Fruit fly (Drosophila melanogaster) whole organism, embryonic: Measurements from ENCODE around the gene SK.
A peak's percentile ranks its signal among the peaks of the same experiment; 100 is the strongest.

Experiments
- Asciz ChIP-seq: fragments of 200-800 bp; sonication (Bioruptor generic); optimal IDR thresholded peaks from 2 replicates; lab custom pipeline; 2017; ENCODE audit warnings: missing biosample characterization, mild to moderate bottlenecking, missing genetic modification characterization, missing genetic modification reagents
- CG17361 ChIP-seq: fragments of 200-800 bp; sonication (Bioruptor generic); IDR thresholded peaks from 3 replicates; pipeline ENCODE4 v1.3.6; 2022; ENCODE audit warnings: missing biosample characterization, missing genetic modification characterization
- CG17612 ChIP-seq: fragments of 200-800 bp; sonication (Bioruptor generic); IDR thresholded peaks from 2 replicates; pipeline ENCODE4 v1.3.6; 2022; ENCODE audit warnings: missing biosample characterization, missing genetic modification characterization
- CG2678 ChIP-seq: fragments of 200-800 bp; sonication (Bioruptor generic); optimal IDR thresholded peaks from 3 replicates; lab custom pipeline; 2019; ENCODE audit warnings: missing biosample characterization, mild to moderate bottlenecking, missing genetic modification characterization, moderate library complexity
- CG30020 ChIP-seq: fragments of 200-800 bp; optimal IDR thresholded peaks from 2 replicates; lab custom pipeline; 2019; ENCODE audit warnings: missing biosample characterization, mild to moderate bottlenecking, missing genetic modification characterization, moderate library complexity
- CG32767 ChIP-seq: fragments of 200-800 bp; sonication (Bioruptor generic); IDR thresholded peaks from 2 replicates; pipeline ENCODE4 v1.3.6; 2022; ENCODE audit warnings: missing biosample characterization, missing genetic modification characterization
- CG32772 ChIP-seq: fragments of 200-800 bp; sonication (Bioruptor generic); IDR thresholded peaks from 2 replicates; pipeline ENCODE4 v1.3.6; 2022; ENCODE audit warnings: missing biosample characterization, missing genetic modification characterization
- CG4617 ChIP-seq: fragments of 200-800 bp; sonication (Bioruptor generic); optimal IDR thresholded peaks from 3 replicates; lab custom pipeline; 2016; ENCODE audit warnings: missing biosample characterization, missing genetic modification characterization, borderline replicate concordance
- CG4730 ChIP-seq: fragments of 200-800 bp; sonication (Bioruptor generic); IDR thresholded peaks from 2 replicates; pipeline ENCODE4 v1.3.6; 2022; ENCODE audit warnings: missing biosample characterization, missing genetic modification characterization
- CG6854 ChIP-seq: fragments of 200-800 bp; sonication (Bioruptor generic); optimal IDR thresholded peaks from 3 replicates; lab custom pipeline; 2017; ENCODE audit warnings: missing biosample characterization, mild to moderate bottlenecking, missing genetic modification characterization
- CG7963 ChIP-seq: fragments of 200-800 bp; sonication (Bioruptor generic); IDR thresholded peaks from 3 replicates; pipeline ENCODE4 v1.3.6; 2022; ENCODE audit warnings: missing biosample characterization, missing genetic modification characterization; ENCODE audit not compliant: partially characterized antibody
- CG8089 ChIP-seq: fragments of 200-800 bp; sonication (Bioruptor generic); optimal IDR thresholded peaks from 3 replicates; lab custom pipeline; 2016; ENCODE audit warnings: missing biosample characterization, missing genetic modification characterization
- CG8388 ChIP-seq: fragments of 200-800 bp; sonication (Bioruptor generic); optimal IDR thresholded peaks from 2 replicates; lab custom pipeline; 2019; ENCODE audit warnings: missing biosample characterization, mild to moderate bottlenecking, missing genetic modification characterization, moderate library complexity
- CG8924 ChIP-seq: fragments of 200-800 bp; optimal IDR thresholded peaks from 3 replicates; lab custom pipeline; 2019; ENCODE audit warnings: missing biosample characterization, mild to moderate bottlenecking, missing genetic modification characterization, moderate library complexity
- CG9932 ChIP-seq: fragments of 200-800 bp; sonication (Bioruptor generic); IDR thresholded peaks from 2 replicates; pipeline ENCODE4 v1.3.6; 2022; ENCODE audit warnings: missing biosample characterization, missing genetic modification characterization
- Dfd ChIP-seq, 2 experiments: fragments of >200 bp; optimal IDR thresholded peaks; 2 replicates each; lab custom pipeline; 2017; ENCODE audit warnings: missing biosample characterization in 2 of 2, missing genetic modification characterization in 2 of 2
- HLH4C ChIP-seq: fragments of 200-800 bp; sonication (Bioruptor generic); IDR thresholded peaks from 3 replicates; pipeline ENCODE4 v1.3.6; 2022; ENCODE audit warnings: missing biosample characterization, missing genetic modification characterization; ENCODE audit not compliant: partially characterized antibody
- HLHmδ ChIP-seq: fragments of 200-800 bp; sonication (Bioruptor generic); optimal IDR thresholded peaks from 2 replicates; lab custom pipeline; 2018; ENCODE audit warnings: missing biosample characterization, mild to moderate bottlenecking, missing genetic modification characterization, moderate library complexity
- NK7.1 ChIP-seq: fragments of 200-800 bp; sonication (Bioruptor generic); optimal IDR thresholded peaks from 3 replicates; lab custom pipeline; 2016; ENCODE audit warnings: missing biosample characterization, missing genetic modification characterization
- Neu2 ChIP-seq: fragments of 200-800 bp; sonication (Bioruptor generic); optimal IDR thresholded peaks from 3 replicates; lab custom pipeline; 2016; ENCODE audit warnings: missing biosample characterization, missing genetic modification characterization, borderline replicate concordance
- Pdp1 ChIP-seq, 2 experiments: fragments of 200-800 bp; sonication (Bioruptor generic); optimal IDR thresholded peaks; 3 replicates each; lab custom pipeline; 2016; ENCODE audit warnings: missing biosample characterization in 2 of 2, missing genetic modification characterization in 2 of 2, mild to moderate bottlenecking in 1 of 2, moderate library complexity in 1 of 2
- Ravus ChIP-seq: fragments of 200-800 bp; sonication (Bioruptor generic); IDR thresholded peaks from 2 replicates; pipeline ENCODE4 v1.3.6; 2022; ENCODE audit warnings: missing biosample characterization, missing genetic modification characterization
- Scr ChIP-seq: fragments of 200-800 bp; sonication (Bioruptor generic); IDR thresholded peaks from 2 replicates; pipeline ENCODE4 v1.3.6; 2022; ENCODE audit warnings: missing biosample characterization, missing genetic modification characterization; ENCODE audit not compliant: partially characterized antibody
- Sox100B ChIP-seq: fragments of 200-800 bp; sonication (Bioruptor generic); optimal IDR thresholded peaks from 3 replicates; lab custom pipeline; 2018; ENCODE audit warnings: missing biosample characterization, mild to moderate bottlenecking, missing genetic modification characterization
- Ssrp ChIP-seq: fragments of 200-800 bp; sonication (Bioruptor generic); optimal IDR thresholded peaks from 2 replicates; lab custom pipeline; 2018; ENCODE audit warnings: missing biosample characterization, mild to moderate bottlenecking, missing genetic modification characterization, moderate library complexity
- Xrp1 ChIP-seq: fragments of 200-800 bp; sonication (Bioruptor generic); IDR thresholded peaks from 2 replicates; pipeline ENCODE4 v1.3.6; 2022; ENCODE audit warnings: missing biosample characterization, missing genetic modification characterization
- bsh ChIP-seq, 2 experiments: fragments of 200-800 bp; sonication (Bioruptor generic); optimal IDR thresholded peaks; 2 replicates each; lab custom pipeline; 2017 to 2018; ENCODE audit warnings: mild to moderate bottlenecking in 2 of 2, missing biosample characterization in 2 of 2, missing genetic modification characterization in 2 of 2, moderate library complexity in 1 of 2
- gro ChIP-seq: fragments of 200-800 bp; sonication (Bioruptor generic); optimal IDR thresholded peaks from 2 replicates; lab custom pipeline; 2016; ENCODE audit warnings: missing biosample characterization, missing genetic modification characterization
- ind ChIP-seq: fragments of 200-800 bp; sonication (Bioruptor generic); optimal IDR thresholded peaks from 3 replicates; lab custom pipeline; 2016; ENCODE audit warnings: missing biosample characterization, missing genetic modification characterization
- kay ChIP-seq: fragments of 200-800 bp; sonication (Bioruptor generic); optimal IDR thresholded peaks from 2 replicates; lab custom pipeline; 2016; ENCODE audit warnings: missing biosample characterization, missing genetic modification characterization
- ken ChIP-seq: fragments of 200-800 bp; sonication (Bioruptor generic); IDR thresholded peaks from 3 replicates; pipeline ENCODE4 v1.3.6; 2022; ENCODE audit warnings: missing biosample characterization, missing genetic modification characterization
- nerfin-1 ChIP-seq: fragments of 200-800 bp; sonication (Bioruptor generic); optimal IDR thresholded peaks from 3 replicates; lab custom pipeline; 2019; ENCODE audit warnings: missing biosample characterization, mild to moderate bottlenecking, missing genetic modification characterization, moderate library complexity
- nom ChIP-seq: fragments of 200-800 bp; sonication (Bioruptor generic); optimal IDR thresholded peaks from 2 replicates; lab custom pipeline; 2017; ENCODE audit warnings: missing biosample characterization, missing genetic modification characterization, mild to moderate bottlenecking, moderate library complexity, missing genetic modification reagents
- p53 ChIP-seq: fragments of 200-800 bp; sonication (Bioruptor generic); optimal IDR thresholded peaks from 2 replicates; lab custom pipeline; 2016; ENCODE audit warnings: missing biosample characterization, missing genetic modification characterization
- sens ChIP-seq: fragments of 200-800 bp; sonication (Bioruptor generic); peaks from one replicate; lab custom pipeline; 2016; ENCODE audit warnings: missing biosample characterization, missing genetic modification characterization
- ssp ChIP-seq: fragments of 200-800 bp; sonication (Bioruptor generic); IDR thresholded peaks from 2 replicates; pipeline ENCODE4 v1.3.6; 2022; ENCODE audit warnings: missing biosample characterization, missing genetic modification characterization
- stwl ChIP-seq: fragments of 200-800 bp; sonication (Bioruptor generic); optimal IDR thresholded peaks from 3 replicates; lab custom pipeline; 2018; ENCODE audit warnings: missing biosample characterization, mild to moderate bottlenecking, missing genetic modification characterization, moderate library complexity
- usp ChIP-seq: fragments of >200 bp; optimal IDR thresholded peaks from 2 replicates; lab custom pipeline; 2017; ENCODE audit warnings: missing biosample characterization, missing genetic modification characterization

SK gene

DNA sequence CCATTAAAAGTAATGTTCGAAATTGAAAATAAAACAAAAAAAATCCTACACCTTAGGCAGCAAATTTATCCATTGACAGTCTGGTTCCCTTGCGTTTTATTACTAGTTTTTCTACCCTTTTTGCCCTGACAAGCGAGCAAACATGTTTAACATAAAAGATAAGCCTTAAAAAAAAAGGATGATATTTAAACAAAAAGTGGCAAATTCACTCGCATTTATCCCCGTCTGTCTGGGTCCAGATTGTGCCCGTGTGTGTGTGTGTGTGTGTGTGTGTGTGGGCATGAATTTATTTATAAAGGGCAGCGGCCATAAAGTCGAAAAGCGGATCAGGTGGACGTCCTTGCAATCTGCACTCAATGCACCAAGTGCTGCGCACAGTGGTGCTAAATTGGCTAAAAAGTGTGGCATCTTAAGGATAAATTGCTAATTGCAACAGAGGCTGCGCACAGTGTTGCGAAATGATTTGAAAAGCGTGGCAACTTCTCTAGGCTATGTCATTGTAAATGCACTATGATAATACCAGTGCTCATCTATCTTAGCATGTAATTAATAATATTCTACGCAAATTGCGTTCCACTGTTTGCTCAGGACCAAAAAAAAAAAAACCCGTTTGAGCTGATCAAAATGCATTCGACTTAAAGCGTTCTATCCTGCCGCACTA lies 39.3 kb upstream of the SK start:
- TF ChIP-seq CG32767 (GFP tag; lab: Robert Waterston, UW) (no peak), nom (GFP tag; lab: Kevin White, UChicago) (peak; percentile 60), bsh (GFP tag; optimal IDR thresholded peaks at IDR 0.05; lab: Kevin White, UChicago) (peak in 1 of 2 experiments; percentile 26), CG7963 (GFP tag; lab: Robert Waterston, UW) (0 out of 3 replicates have a peak, but pooled peaks have one; percentile 23), stwl (peak; percentile 9), sens (GFP tag; lab: Kevin White, UChicago) (peak; percentile 35), usp (GFP tag; lab: Kevin White, UChicago) (no peak)

DNA sequence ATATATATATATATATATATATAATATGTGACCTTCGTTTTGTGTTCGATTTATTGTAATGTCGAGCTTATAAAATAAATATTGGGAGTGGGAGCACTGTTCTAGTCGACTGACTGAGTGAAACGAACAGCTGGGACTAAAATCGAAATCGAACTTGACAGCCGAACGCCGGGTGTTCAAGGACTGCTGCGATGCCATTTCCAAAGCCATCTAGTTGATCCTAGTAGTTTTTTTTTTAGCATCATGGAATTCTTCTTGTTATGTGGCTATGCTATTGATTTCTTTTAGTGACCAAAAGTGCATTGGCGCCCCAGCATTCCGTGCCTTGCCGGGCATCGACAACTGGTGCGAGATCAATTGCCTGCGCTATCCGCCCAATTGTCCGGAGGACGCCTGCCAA lies 34.4 kb upstream of the SK start, which contains the start of gene CG3323:
TSS of gene CG3323 (minus strand) at position 101 of the 400 bp plus-strand sequence.
- TF ChIP-seq Neu2 (GFP tag; lab: Kevin White, UChicago) (no peak), CG17612 (GFP tag; lab: Robert Waterston, UW) (no peak), CG30020 (tag; lab: Kevin White, UChicago) (no peak), CG9932 (GFP tag; lab: Robert Waterston, UW) (no peak), CG8924 (tag; lab: Kevin White, UChicago) (no peak), Dfd (GFP tag; optimal IDR thresholded peaks at IDR 0.05; lab: Kevin White, UChicago) (no peak), NK7.1 (GFP tag; lab: Kevin White, UChicago) (no peak), p53 (GFP tag; lab: Kevin White, UChicago) (no peak), Ravus (no peak), HLH4C (GFP tag; lab: Robert Waterston, UW) (no peak), Ssrp (no peak), Scr (GFP tag; lab: Robert Waterston, UW) (no peak), CG32772 (GFP tag; lab: Robert Waterston, UW) (no peak), Sox100B (GFP tag; lab: Kevin White, UChicago) (no peak), CG4730 (GFP tag; lab: Robert Waterston, UW) (no peak)
- TF ChIP-seq, all 482 proteins: peak for 0

DNA sequence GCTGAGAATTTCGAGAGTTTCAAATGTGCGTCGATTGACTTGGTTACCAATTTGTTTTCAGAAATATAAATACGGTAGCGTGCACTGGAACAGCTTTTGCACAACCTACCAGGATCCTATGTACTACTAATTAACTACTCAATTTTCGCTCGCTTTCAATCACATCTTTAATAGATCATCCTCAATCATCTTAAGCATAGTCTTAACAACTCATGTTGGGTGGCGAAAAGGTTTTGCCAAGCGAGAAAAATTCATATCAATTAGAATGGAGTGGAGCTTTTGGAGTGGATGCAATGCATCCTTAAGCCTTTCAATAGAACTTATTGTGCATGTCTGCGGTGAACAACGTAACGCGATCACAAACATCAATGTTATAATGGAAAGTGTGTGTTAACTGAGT lies 32.7 kb upstream of the SK start, which contains the start of gene CG17764:
TSS of gene CG17764 (minus strand) at position 101 of the 400 bp plus-strand sequence.
- TF ChIP-seq CG6854 (no peak), Asciz (GFP tag; lab: Kevin White, UChicago) (no peak), CG30020 (tag; lab: Kevin White, UChicago) (no peak), ind (GFP tag; lab: Kevin White, UChicago) (no peak), ssp (no peak), Scr (GFP tag; lab: Robert Waterston, UW) (no peak), nerfin-1 (tag; lab: Kevin White, UChicago) (no peak), CG2678 (tag; lab: Kevin White, UChicago) (no peak), ken (no peak), Xrp1 (GFP tag; lab: Robert Waterston, UW) (no peak), CG4617 (GFP tag; lab: Kevin White, UChicago) (no peak), CG8388 (GFP tag; lab: Kevin White, UChicago) (no peak), kay (no peak), CG8089 (GFP tag; lab: Kevin White, UChicago) (no peak), Pdp1 (GFP tag; optimal IDR thresholded peaks at IDR 0.05; lab: Kevin White, UChicago) (no peak), HLHmδ (no peak), gro (GFP tag; lab: Kevin White, UChicago) (no peak), CG17361 (GFP tag; lab: Robert Waterston, UW) (no peak)
